Worm (Caenorhabditis elegans): ENCODE results near the gene W06G6.15.

W06G6.15 gene

ce11 chrV:16638204-16638603 is 16.1 kb upstream of the W06G6.15 start, which contains the start of gene srw-76:
Gene srw-76 (minus strand): TSS chrV:16638304.
- no peak for TF ChIP-seq dpl-1 (GFP tag; optimal IDR thresholded peaks at IDR 0.05)
- no peak for TF ChIP-seq lir-1 (GFP tag; conservative IDR thresholded peaks at IDR 0.05)
- no peak for TF ChIP-seq F57A8.1 (GFP tag; optimal IDR thresholded peaks at IDR 0.05)
- no peak for TF ChIP-seq ZK185.1 (tag; optimal IDR thresholded peaks at IDR 0.05; ENCODE audit: poor library complexity, severe bottlenecking)
- no peak for TF ChIP-seq xnd-1 (tag; optimal IDR thresholded peaks at IDR 0.05)
- no peak for TF ChIP-seq rpc-1 (optimal IDR thresholded peaks at IDR 0.05)
- no peak for TF ChIP-seq rpc-1 (tag; optimal IDR thresholded peaks at IDR 0.05)

ce11 chrV:16640366-16640765 is 14.0 kb upstream of the W06G6.15 start:
- TF ChIP-seq ZK185.1 (tag; optimal IDR thresholded peaks at IDR 0.05; ENCODE audit: poor library complexity, severe bottlenecking) (peak; percentile 57), nhr-27 (tag; optimal IDR thresholded peaks at IDR 0.05) (no peak), cebp-2 (GFP tag; IDR thresholded peaks at IDR 0.05) (0 out of 2 replicates have a peak, but pooled peaks have one; percentile 77), chd-7 (tag; optimal IDR thresholded peaks at IDR 0.05) (peak; percentile 22), hmg-1.2 (GFP tag; IDR thresholded peaks at IDR 0.05) (peak; percentile 59), nhr-80 (tag; optimal IDR thresholded peaks at IDR 0.05) (peak; percentile 5), snpc-1.1 (tag; optimal IDR thresholded peaks at IDR 0.05; ENCODE audit: insufficient read depth) (peak; percentile 51), madf-6 (GFP tag; IDR thresholded peaks at IDR 0.05) (peak; percentile 45; the same call in 1 of the 2 replicates), tbp1 (GFP tag; optimal IDR thresholded peaks at IDR 0.05) (peak; percentile 89), madf-10 (tag; optimal IDR thresholded peaks at IDR 0.05) (peak; percentile 8), dpl-1 (GFP tag; optimal IDR thresholded peaks at IDR 0.05) (no peak), F49E8.2 (tag; optimal IDR thresholded peaks at IDR 0.05; ENCODE audit: insufficient read depth) (peak; percentile 10), ceh-58 (GFP tag; IDR thresholded peaks at IDR 0.05) (no peak), F57A8.1 (GFP tag; optimal IDR thresholded peaks at IDR 0.05) (no peak), B0261.1 (tag; optimal IDR thresholded peaks at IDR 0.05) (peak; percentile 79), snpc-4 (GFP tag; optimal IDR thresholded peaks at IDR 0.05) (peak; percentile 63), snpc-4 (tag; optimal IDR thresholded peaks at IDR 0.05) (peak in 2 of 4 experiments; percentile 18 to 83), nhr-90 (tag; optimal IDR thresholded peaks at IDR 0.05) (peak; percentile 64), mcd-1 (GFP tag; IDR thresholded peaks at IDR 0.05) (0 out of 2 replicates have a peak, but pooled peaks have one; percentile 15), ztf-18 (tag; optimal IDR thresholded peaks at IDR 0.05) (peak; percentile 46), athp-1 (tag; optimal IDR thresholded peaks at IDR 0.05) (peak; percentile 7), dox-1 (GFP tag; IDR thresholded peaks at IDR 0.05) (peak; percentile 72), rpc-1 (optimal IDR thresholded peaks at IDR 0.05) (peak; percentile 70), rpc-1 (tag; optimal IDR thresholded peaks at IDR 0.05) (peak; percentile 85), him-1 (tag; optimal IDR thresholded peaks at IDR 0.05) (peak; percentile 71), lin-54 (GFP tag; optimal IDR thresholded peaks at IDR 0.05) (peak; percentile 16), nfyb-1 (GFP tag; IDR thresholded peaks at IDR 0.05) (peak; percentile 70), tbx-9 (tag; optimal IDR thresholded peaks at IDR 0.05; ENCODE audit: borderline replicate concordance) (no peak), lin-35 (GFP tag; optimal IDR thresholded peaks at IDR 0.05) (no peak), rec-8 (tag; optimal IDR thresholded peaks at IDR 0.05) (peak in 1 of 2 experiments; percentile 31), hrde-1 (tag; optimal IDR thresholded peaks at IDR 0.05; ENCODE audit: borderline replicate concordance) (peak; percentile 22), lag-1 (GFP tag; IDR thresholded peaks at IDR 0.05) (no peak), mxl-1 (tag; optimal IDR thresholded peaks at IDR 0.05) (peak; percentile 25), zfh-2 (GFP tag; conservative IDR thresholded peaks at IDR 0.05) (no peak), D2030.7 (GFP tag; IDR thresholded peaks at IDR 0.05) (peak; percentile 37; the same call in 1 of the 2 replicates), pbrm-1 (GFP tag; IDR thresholded peaks at IDR 0.05) (0 out of 2 replicates have a peak, but pooled peaks have one; percentile 53), snpc-3.4 (tag; optimal IDR thresholded peaks at IDR 0.05) (peak; percentile 39), mel-28 (tag; optimal IDR thresholded peaks at IDR 0.05; ENCODE audit: borderline replicate concordance) (no peak), attf-6 (GFP tag; IDR thresholded peaks at IDR 0.05) (peak; percentile 83), hsf-1 (GFP tag; IDR thresholded peaks at IDR 0.05) (0 out of 2 replicates have a peak, but pooled peaks have one; percentile 42), Y56A3A.18 (GFP tag; IDR thresholded peaks at IDR 0.05) (0 out of 2 replicates have a peak, but pooled peaks have one; percentile 53), die-1 (tag; optimal IDR thresholded peaks at IDR 0.05) (peak; percentile 69), lin-26 (GFP tag; IDR thresholded peaks at IDR 0.05) (peak; percentile 74)
